Fruit fly (Drosophila melanogaster) whole organism, embryonic: Measurements from ENCODE around the gene CG32483.
A peak's percentile ranks its signal among the peaks of the same experiment; 100 is the strongest.

Experiments
- CG13287 ChIP-seq: fragments of 200-800 bp; sonication (Bioruptor generic); IDR thresholded peaks from 2 replicates; pipeline ENCODE4 v1.3.6; 2022; ENCODE audit warnings: missing biosample characterization, missing genetic modification characterization; ENCODE audit not compliant: partially characterized antibody
- CG13894 ChIP-seq: fragments of 200-800 bp; sonication (Bioruptor generic); optimal IDR thresholded peaks from 3 replicates; lab custom pipeline; 2018; ENCODE audit warnings: missing biosample characterization, mild to moderate bottlenecking, missing genetic modification characterization, moderate library complexity
- Six4 ChIP-seq: fragments of 200-800 bp; sonication (Bioruptor generic); optimal IDR thresholded peaks from 2 replicates; lab custom pipeline; 2016; ENCODE audit warnings: missing biosample characterization, missing genetic modification characterization
- Tbp ChIP-seq: fragments of >200 bp; optimal IDR thresholded peaks from 2 replicates; lab custom pipeline; 2018; ENCODE audit warnings: missing biosample characterization, missing genetic modification characterization
- Xrp1 ChIP-seq: fragments of 200-800 bp; sonication (Bioruptor generic); IDR thresholded peaks from 2 replicates; pipeline ENCODE4 v1.3.6; 2022; ENCODE audit warnings: missing biosample characterization, missing genetic modification characterization
- crc ChIP-seq: fragments of 200-800 bp; sonication (Bioruptor generic); optimal IDR thresholded peaks from 2 replicates; lab custom pipeline; 2016; ENCODE audit warnings: missing biosample characterization, missing genetic modification characterization
- sc ChIP-seq, 3 experiments: fragments of >200 bp in 2 of 3; fragments of 200-800 bp in 1 of 3; sonication (Bioruptor generic) in 1 of 3; optimal IDR thresholded peaks; 2 replicates in 2 of 3; 3 replicates in 1 of 3; lab custom pipeline; 2017; ENCODE audit warnings: mild to moderate bottlenecking in 1 of 3, missing biosample characterization in 1 of 3, missing genetic modification characterization in 1 of 3, missing genetic modification reagents in 1 of 3

DNA sequence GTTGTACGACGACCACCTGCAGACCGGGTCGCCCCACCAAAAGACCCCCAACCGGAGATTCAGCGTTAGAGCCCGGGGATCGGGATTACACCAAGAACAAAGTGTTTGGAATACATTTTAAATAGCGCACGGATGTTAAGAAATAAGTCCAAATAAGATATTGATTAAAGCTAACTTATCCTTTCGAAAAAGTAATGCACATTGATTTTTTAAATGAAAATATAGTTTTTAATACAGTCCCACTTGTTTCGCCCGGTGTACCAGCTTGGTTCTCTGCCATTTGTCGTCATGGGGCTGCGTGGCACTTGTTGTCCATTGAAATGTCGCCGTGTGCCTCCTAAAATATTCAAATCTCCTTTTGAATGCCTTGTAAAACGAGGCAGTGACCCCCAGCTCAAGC lies 31.1 kb upstream of the CG32483 start:
- TF ChIP-seq Xrp1 (peak; percentile 72), CG13894 (tag; lab: Kevin White, UChicago) (no peak), CG13287 (GFP tag; lab: Robert Waterston, UW) (no peak), Tbp (GFP tag; lab: Kevin White, UChicago) (no peak), sc (optimal IDR thresholded peaks at IDR 0.05; lab: Kevin White, UChicago) (no peak), sc (GFP tag; optimal IDR thresholded peaks at IDR 0.05; lab: Kevin White, UChicago) (no peak), Six4 (GFP tag; lab: Kevin White, UChicago) (peak; percentile 10), crc (GFP tag; lab: Kevin White, UChicago) (peak; percentile 46)
